Worm (Caenorhabditis elegans) whole organism, young adult: ENCODE results near the gene C47D2.1.

Source experiments
- K11D2.4 ChIP-seq: fragments of 200-800 bp; sonication (Bioruptor generic); IDR thresholded peaks from 2 replicates; pipeline ENCODE4 v1.3.6; 2022; ENCODE audit warnings: missing genetic modification reagents, missing genetic modification characterization, missing compliant biosample characterization
- cebp-2 ChIP-seq: fragments of 200-800 bp; sonication (Bioruptor generic); IDR thresholded peaks from 2 replicates; pipeline ENCODE4 v1.3.6; 2022; ENCODE audit warnings: missing genetic modification characterization, missing compliant biosample characterization
- ceh-27 ChIP-seq: fragments of 200-800 bp; sonication (Bioruptor generic); optimal IDR thresholded peaks from 2 replicates; lab custom pipeline; 2018; ENCODE audit warnings: mild to moderate bottlenecking, missing genetic modification characterization, moderate library complexity, missing compliant biosample characterization
- egl-44 ChIP-seq: fragments of 200-800 bp; sonication (Bioruptor generic); IDR thresholded peaks from 2 replicates; pipeline ENCODE4 v1.3.6; 2022; ENCODE audit warnings: missing genetic modification reagents, missing genetic modification characterization, missing compliant biosample characterization
- gei-17 ChIP-seq: fragments of 200-800 bp; sonication (Bioruptor generic); optimal IDR thresholded peaks from 2 replicates; lab custom pipeline; 2018; ENCODE audit warnings: mild to moderate bottlenecking, missing genetic modification characterization, missing compliant biosample characterization
- madf-6 ChIP-seq: fragments of 200-800 bp; sonication (Bioruptor generic); IDR thresholded peaks from 2 replicates; pipeline ENCODE4 v1.3.6; 2022; ENCODE audit warnings: missing genetic modification reagents, missing genetic modification characterization, missing compliant biosample characterization
- sdz-38 ChIP-seq: sonication (generic microtip); optimal IDR thresholded peaks from 2 replicates; lab custom pipeline; 2016; ENCODE audit warnings: missing genotype, missing genetic modification characterization, missing compliant biosample characterization
- unc-130 ChIP-seq: sonication (generic microtip); optimal IDR thresholded peaks from 2 replicates; lab custom pipeline; 2016; ENCODE audit warnings: missing genetic modification reagents, missing genetic modification characterization, missing compliant biosample characterization

DNA sequence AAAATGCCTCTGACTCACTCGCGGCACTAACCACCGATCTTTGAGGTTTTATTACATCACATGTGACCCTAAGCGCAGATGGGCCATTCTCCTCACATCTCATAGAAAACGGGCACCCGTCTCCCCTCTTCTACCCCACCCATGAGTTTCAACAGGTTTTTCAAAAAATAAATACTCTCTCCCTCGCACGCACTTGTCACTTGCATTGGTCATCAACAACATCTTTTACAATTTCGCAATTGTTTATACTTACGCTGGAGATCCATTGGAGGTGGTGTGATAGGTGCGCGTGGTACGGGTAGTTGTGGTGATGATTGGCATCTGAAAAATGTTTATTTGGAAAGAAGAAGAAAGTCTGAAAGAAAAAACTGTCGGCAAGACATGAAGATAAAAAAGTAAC, 21.1 kb downstream of the C47D2.1 start, which contains the start of gene M60.4:
- TF ChIP-seq cebp-2 (GFP tag; lab: Robert Waterston, UW) (no peak), K11D2.4 (no peak), ceh-27 (GFP tag; lab: Kevin White, UChicago) (peak; percentile 78), gei-17 (GFP tag; lab: Kevin White, UChicago) (no peak), unc-130 (GFP tag; lab: Kevin White, UChicago) (no peak), madf-6 (GFP tag; lab: Robert Waterston, UW) (no peak), sdz-38 (tag; lab: Kevin White, UChicago) (no peak), egl-44 (GFP tag; lab: Robert Waterston, UW) (0 out of 2 replicates have a peak, but pooled peaks have one; percentile 29)
